Worm (Caenorhabditis elegans): ENCODE data around the gene B0524.3.

DNA sequence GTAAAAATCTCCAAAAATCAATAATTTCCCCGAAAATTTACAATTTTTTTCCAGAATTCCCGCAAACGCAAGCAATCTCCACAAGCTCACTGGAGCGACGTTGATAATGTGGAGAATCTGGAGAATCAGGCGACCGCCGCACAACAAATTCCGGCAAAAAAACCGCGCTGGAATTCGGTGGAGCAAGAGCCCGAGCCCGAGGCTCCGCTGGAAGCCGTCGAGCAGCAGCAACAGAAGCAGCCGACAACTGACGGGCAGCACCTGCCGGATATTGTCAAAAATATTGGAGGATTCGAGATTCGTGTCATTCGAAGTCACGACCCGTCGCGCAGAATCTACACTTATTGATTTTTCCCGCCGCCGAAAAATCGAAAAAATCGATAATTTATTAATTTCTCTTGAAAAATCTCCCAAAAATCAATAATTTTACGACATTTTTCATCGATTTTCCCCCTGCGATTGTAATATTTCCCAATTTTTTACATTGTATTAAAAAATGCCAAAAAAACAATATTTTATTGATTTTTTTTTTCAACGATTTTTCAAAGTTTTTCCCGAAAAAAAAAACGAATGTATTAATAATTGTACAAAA lies 35.2 kb upstream of the B0524.3 start:
- no peak for TF ChIP-seq flt-1 (GFP tag; IDR thresholded peaks at IDR 0.05)
- TF ChIP-seq ref-1 (GFP tag; conservative IDR thresholded peaks at IDR 0.05), result no peak
- no peak for TF ChIP-seq klf-2 (GFP tag; conservative IDR thresholded peaks at IDR 0.05)
